Fruit fly (Drosophila melanogaster) whole organism, embryonic: Measurements from ENCODE around the gene Mur2B.

Source experiments
- B-H2 ChIP-seq: fragments of 200-800 bp; sonication (Bioruptor generic); optimal IDR thresholded peaks from 2 replicates; lab custom pipeline; 2018; ENCODE audit warnings: missing biosample characterization, mild to moderate bottlenecking, missing genetic modification characterization
- BEAF-32 ChIP-seq: fragments of 200-800 bp; sonication (Bioruptor generic); optimal IDR thresholded peaks from 3 replicates; lab custom pipeline; 2017; ENCODE audit warnings: missing biosample characterization, missing genetic modification characterization, mild to moderate bottlenecking, moderate library complexity, missing genetic modification reagents
- CG10543 ChIP-seq: fragments of 200-800 bp; sonication (Bioruptor generic); optimal IDR thresholded peaks from 3 replicates; lab custom pipeline; 2017; ENCODE audit warnings: missing biosample characterization, mild to moderate bottlenecking, missing genetic modification characterization, moderate library complexity
- CG11398 ChIP-seq: fragments of 200-800 bp; sonication (Bioruptor generic); optimal IDR thresholded peaks from 2 replicates; lab custom pipeline; 2016; ENCODE audit warnings: missing biosample characterization, missing genetic modification characterization
- CG12219 ChIP-seq: fragments of 200-800 bp; sonication (Bioruptor generic); optimal IDR thresholded peaks from 3 replicates; lab custom pipeline; 2018; ENCODE audit warnings: missing biosample characterization, mild to moderate bottlenecking, missing genetic modification characterization
- CG13123 ChIP-seq: fragments of 200-800 bp; sonication (Bioruptor generic); optimal IDR thresholded peaks from 2 replicates; lab custom pipeline; 2016; ENCODE audit warnings: missing biosample characterization, missing genetic modification characterization
- CG13424 ChIP-seq: fragments of 200-800 bp; sonication (Bioruptor generic); optimal IDR thresholded peaks from 2 replicates; lab custom pipeline; 2019; ENCODE audit warnings: missing biosample characterization, mild to moderate bottlenecking, missing genetic modification characterization, moderate library complexity
- CG16815 ChIP-seq: fragments of 200-800 bp; sonication (Bioruptor generic); optimal IDR thresholded peaks from 3 replicates; lab custom pipeline; 2017; ENCODE audit warnings: missing biosample characterization, mild to moderate bottlenecking, missing genetic modification characterization
- CG17328 ChIP-seq: fragments of 200-800 bp; sonication (Bioruptor generic); IDR thresholded peaks from 2 replicates; pipeline ENCODE4 v1.3.6; 2022; ENCODE audit warnings: missing biosample characterization, missing genetic modification characterization
- CG17612 ChIP-seq: fragments of 200-800 bp; sonication (Bioruptor generic); IDR thresholded peaks from 2 replicates; pipeline ENCODE4 v1.3.6; 2022; ENCODE audit warnings: missing biosample characterization, missing genetic modification characterization
- CG18476 ChIP-seq: fragments of 200-800 bp; sonication (Bioruptor generic); optimal IDR thresholded peaks from 2 replicates; lab custom pipeline; 2016; ENCODE audit warnings: missing biosample characterization, mild to moderate bottlenecking, missing genetic modification characterization
- CG18619 ChIP-seq: fragments of 200-800 bp; sonication (Bioruptor generic); optimal IDR thresholded peaks from 3 replicates; lab custom pipeline; 2017; ENCODE audit warnings: missing biosample characterization, mild to moderate bottlenecking, missing genetic modification characterization
- CG3163 ChIP-seq: fragments of 200-800 bp; sonication (Bioruptor generic); optimal IDR thresholded peaks from 3 replicates; lab custom pipeline; 2016; ENCODE audit warnings: missing biosample characterization, missing genetic modification characterization
- CG32772 ChIP-seq: fragments of 200-800 bp; sonication (Bioruptor generic); IDR thresholded peaks from 2 replicates; pipeline ENCODE4 v1.3.6; 2022; ENCODE audit warnings: missing biosample characterization, missing genetic modification characterization
- CG34376 ChIP-seq: fragments of 200-800 bp; sonication (Bioruptor generic); optimal IDR thresholded peaks from 2 replicates; lab custom pipeline; 2018; ENCODE audit warnings: missing biosample characterization, mild to moderate bottlenecking, missing genetic modification characterization
- CG6654 ChIP-seq: fragments of 200-800 bp; sonication (Bioruptor generic); optimal IDR thresholded peaks from 2 replicates; lab custom pipeline; 2017; ENCODE audit warnings: missing biosample characterization, mild to moderate bottlenecking, missing genetic modification characterization
- CG7987 ChIP-seq: fragments of 200-800 bp; sonication (Bioruptor generic); optimal IDR thresholded peaks from 2 replicates; lab custom pipeline; 2018; ENCODE audit warnings: missing biosample characterization, mild to moderate bottlenecking, missing genetic modification characterization, moderate library complexity
- CG8281 ChIP-seq: fragments of 200-800 bp; sonication (Bioruptor generic); optimal IDR thresholded peaks from 2 replicates; lab custom pipeline; 2018; ENCODE audit warnings: missing biosample characterization, mild to moderate bottlenecking, missing genetic modification characterization, moderate library complexity
- CG8924 ChIP-seq: fragments of 200-800 bp; optimal IDR thresholded peaks from 3 replicates; lab custom pipeline; 2019; ENCODE audit warnings: missing biosample characterization, mild to moderate bottlenecking, missing genetic modification characterization, moderate library complexity
- CG9437 ChIP-seq: fragments of 200-800 bp; sonication (Bioruptor generic); optimal IDR thresholded peaks from 2 replicates; lab custom pipeline; 2018; ENCODE audit warnings: missing biosample characterization, mild to moderate bottlenecking, missing genetic modification characterization
- Camta ChIP-seq: fragments of 200-800 bp; sonication (Bioruptor generic); optimal IDR thresholded peaks from 2 replicates; lab custom pipeline; 2016; ENCODE audit warnings: missing biosample characterization, missing genetic modification characterization
- Ets65A ChIP-seq: fragments of 200-800 bp; sonication (Bioruptor generic); peaks from one replicate; lab custom pipeline; 2016; ENCODE audit warnings: missing biosample characterization, missing genetic modification characterization
- Gsc ChIP-seq: fragments of 200-800 bp; sonication (Bioruptor generic); IDR thresholded peaks from 2 replicates; pipeline ENCODE4 v1.3.6; 2022; ENCODE audit warnings: missing biosample characterization, missing genetic modification characterization
- HLH54F ChIP-seq: fragments of 200-800 bp; sonication (Bioruptor generic); optimal IDR thresholded peaks from 3 replicates; lab custom pipeline; 2016; ENCODE audit warnings: missing biosample characterization, missing genetic modification characterization
- Hand ChIP-seq: fragments of 200-800 bp; sonication (Bioruptor generic); optimal IDR thresholded peaks from 2 replicates; lab custom pipeline; 2017; ENCODE audit warnings: mild to moderate bottlenecking, missing biosample characterization, missing genetic modification reagents, missing genetic modification characterization
- Hr39 ChIP-seq: fragments of >200 bp; optimal IDR thresholded peaks from 2 replicates; lab custom pipeline; 2017
- Jarid2 ChIP-seq: fragments of 200-800 bp; sonication (Bioruptor generic); optimal IDR thresholded peaks from 3 replicates; lab custom pipeline; 2017; ENCODE audit warnings: mild to moderate bottlenecking, missing biosample characterization, missing genetic modification reagents, missing genetic modification characterization
- Kr ChIP-seq: fragments of 200-800 bp; sonication (Bioruptor generic); optimal IDR thresholded peaks from 2 replicates; lab custom pipeline; 2017; ENCODE audit warnings: missing biosample characterization, mild to moderate bottlenecking, missing genetic modification characterization
- Meics ChIP-seq: fragments of 200-800 bp; sonication (Bioruptor generic); optimal IDR thresholded peaks from 2 replicates; lab custom pipeline; 2017; ENCODE audit warnings: missing biosample characterization, mild to moderate bottlenecking, missing genetic modification characterization
- Myb ChIP-seq: fragments of 200-800 bp; sonication (Bioruptor generic); optimal IDR thresholded peaks from 2 replicates; lab custom pipeline; 2016; ENCODE audit warnings: missing biosample characterization, missing genetic modification characterization
- Optix ChIP-seq: fragments of 200-800 bp; sonication (Bioruptor generic); IDR thresholded peaks from 3 replicates; pipeline ENCODE4 v1.3.6; 2022; ENCODE audit warnings: missing biosample characterization, missing genetic modification characterization
- Ssrp ChIP-seq: fragments of 200-800 bp; sonication (Bioruptor generic); optimal IDR thresholded peaks from 2 replicates; lab custom pipeline; 2018; ENCODE audit warnings: missing biosample characterization, mild to moderate bottlenecking, missing genetic modification characterization, moderate library complexity
- Taf1 ChIP-seq: fragments of 200-800 bp; sonication (Bioruptor generic); IDR thresholded peaks from 2 replicates; pipeline ENCODE4 v1.3.6; 2022; ENCODE audit warnings: missing biosample characterization, missing genetic modification characterization
- YL-1 ChIP-seq: fragments of 200-800 bp; sonication (Bioruptor generic); optimal IDR thresholded peaks from 3 replicates; lab custom pipeline; 2017; ENCODE audit warnings: missing biosample characterization, mild to moderate bottlenecking, missing genetic modification characterization
- ash1 ChIP-seq: fragments of 200-800 bp; sonication (Bioruptor generic); optimal IDR thresholded peaks from 2 replicates; lab custom pipeline; 2018; ENCODE audit warnings: missing biosample characterization, mild to moderate bottlenecking, missing genetic modification characterization
- az2 ChIP-seq: fragments of 200-800 bp; sonication (Bioruptor generic); optimal IDR thresholded peaks from 3 replicates; lab custom pipeline; 2016; ENCODE audit warnings: missing biosample characterization, missing genetic modification characterization
- da ChIP-seq: fragments of 200-800 bp; sonication (Bioruptor generic); optimal IDR thresholded peaks from 2 replicates; lab custom pipeline; 2016; ENCODE audit warnings: missing biosample characterization, missing genetic modification characterization
- fd102C ChIP-seq: fragments of 200-800 bp; sonication (Bioruptor generic); optimal IDR thresholded peaks from 2 replicates; lab custom pipeline; 2018; ENCODE audit warnings: missing biosample characterization, mild to moderate bottlenecking, missing genetic modification characterization, moderate library complexity
- gfzf ChIP-seq: fragments of 200-800 bp; sonication (Bioruptor generic); optimal IDR thresholded peaks from 2 replicates; lab custom pipeline; 2016; ENCODE audit warnings: missing biosample characterization, mild to moderate bottlenecking, missing genetic modification characterization, moderate library complexity
- grau ChIP-seq: fragments of 200-800 bp; optimal IDR thresholded peaks from 3 replicates; lab custom pipeline; 2019; ENCODE audit warnings: missing biosample characterization, mild to moderate bottlenecking, missing genetic modification characterization, moderate library complexity
- h ChIP-seq: fragments of >200 bp; optimal IDR thresholded peaks from 2 replicates; lab custom pipeline; 2017
- klu ChIP-seq: fragments of 200-800 bp; sonication (Bioruptor generic); IDR thresholded peaks from 2 replicates; pipeline ENCODE4 v1.3.6; 2022; ENCODE audit warnings: missing biosample characterization, missing genetic modification characterization
- mld ChIP-seq: fragments of 200-800 bp; sonication (Bioruptor generic); IDR thresholded peaks from 3 replicates; pipeline ENCODE4 v1.3.6; 2022; ENCODE audit warnings: missing biosample characterization, missing genetic modification characterization; ENCODE audit not compliant: partially characterized antibody
- nau ChIP-seq: fragments of 200-800 bp; sonication (Bioruptor generic); optimal IDR thresholded peaks from 3 replicates; lab custom pipeline; 2017; ENCODE audit warnings: missing biosample characterization, mild to moderate bottlenecking, missing genetic modification characterization, missing genetic modification reagents
- otp ChIP-seq: fragments of 200-800 bp; sonication (Bioruptor generic); IDR thresholded peaks from 3 replicates; pipeline ENCODE4, ENCODE4 v1.3.6; 2022; ENCODE audit warnings: missing biosample characterization, missing genetic modification characterization
- p53 ChIP-seq: fragments of 200-800 bp; sonication (Bioruptor generic); optimal IDR thresholded peaks from 2 replicates; lab custom pipeline; 2016; ENCODE audit warnings: missing biosample characterization, missing genetic modification characterization
- tin ChIP-seq: fragments of 200-800 bp; sonication (Bioruptor generic); optimal IDR thresholded peaks from 3 replicates; lab custom pipeline; 2016; ENCODE audit warnings: missing biosample characterization, missing genetic modification characterization
- tll ChIP-seq, 2 experiments: fragments of 200-800 bp in 1 of 2; fragments of >200 bp in 1 of 2; sonication (Bioruptor generic) in 1 of 2; optimal IDR thresholded peaks; 2 replicates each; lab custom pipeline; 2017 to 2019; ENCODE audit warnings: missing biosample characterization in 2 of 2, missing genetic modification characterization in 2 of 2, mild to moderate bottlenecking in 1 of 2, moderate library complexity in 1 of 2
- toy ChIP-seq: fragments of 200-800 bp; sonication (Bioruptor generic); IDR thresholded peaks from 2 replicates; pipeline ENCODE4 v1.3.6; 2022; ENCODE audit warnings: missing biosample characterization, missing genetic modification characterization
- trh ChIP-seq: fragments of 200-800 bp; sonication (Bioruptor generic); optimal IDR thresholded peaks from 2 replicates; lab custom pipeline; 2016; ENCODE audit warnings: missing biosample characterization, missing genetic modification characterization
- usp ChIP-seq: fragments of >200 bp; optimal IDR thresholded peaks from 2 replicates; lab custom pipeline; 2017; ENCODE audit warnings: missing biosample characterization, missing genetic modification characterization

Gene Mur2B

dm6 chrX:1664836-1665235, 3.8 kb downstream of the Mur2B start, which contains the start of gene dor (continued):
- TF ChIP-seq Meics (GFP tag; lab: Kevin White, UChicago) (no peak), Camta (GFP tag; lab: Kevin White, UChicago) (no peak), CG16815 (no peak), nau (GFP tag; lab: Kevin White, UChicago) (no peak), da (GFP tag; lab: Kevin White, UChicago) (no peak), CG12219 (GFP tag; lab: Kevin White, UChicago) (no peak), CG6654 (no peak), tll (GFP tag; optimal IDR thresholded peaks at IDR 0.05; lab: Kevin White, UChicago) (no peak), otp (GFP tag; lab: Robert Waterston, UW) (no peak), CG18619 (GFP tag; lab: Kevin White, UChicago) (no peak), toy (no peak), tin (no peak), CG10543 (GFP tag; lab: Kevin White, UChicago) (no peak), CG8281 (tag; lab: Kevin White, UChicago) (no peak), CG3163 (GFP tag; lab: Kevin White, UChicago) (no peak), Taf1 (GFP tag; lab: Robert Waterston, UW) (no peak), CG11398 (GFP tag; lab: Kevin White, UChicago) (no peak), Jarid2 (GFP tag; lab: Kevin White, UChicago) (no peak), Hand (GFP tag; lab: Kevin White, UChicago) (no peak), YL-1 (GFP tag; lab: Kevin White, UChicago) (peak; percentile 42), trh (no peak), Ssrp (tag; lab: Kevin White, UChicago) (no peak), CG7987 (GFP tag; lab: Kevin White, UChicago) (no peak), Optix (GFP tag; lab: Robert Waterston, UW) (no peak), h (lab: Kevin White, UChicago) (no peak), fd102C (GFP tag; lab: Kevin White, UChicago) (no peak), Gsc (GFP tag; lab: Robert Waterston, UW) (no peak), Myb (GFP tag; lab: Kevin White, UChicago) (peak; percentile 94), CG34376 (GFP tag; lab: Kevin White, UChicago) (no peak), az2 (no peak), CG17328 (no peak), grau (no peak), p53 (GFP tag; lab: Kevin White, UChicago) (no peak), CG32772 (GFP tag; lab: Robert Waterston, UW) (no peak), mld (GFP tag; lab: Robert Waterston, UW) (peak; percentile 77; the same call in 2 of the 3 replicates), CG17612 (no peak), Kr (GFP tag; lab: Kevin White, UChicago) (no peak), gfzf (GFP tag; lab: Kevin White, UChicago) (no peak), ash1 (GFP tag; lab: Kevin White, UChicago) (no peak), CG13424 (tag; lab: Kevin White, UChicago) (no peak), BEAF-32 (peak; percentile 77), B-H2 (GFP tag; lab: Kevin White, UChicago) (no peak), Ets65A (GFP tag; lab: Kevin White, UChicago) (no peak), CG8924 (tag; lab: Kevin White, UChicago) (no peak), CG18476 (GFP tag; lab: Kevin White, UChicago) (no peak), CG13123 (GFP tag; lab: Kevin White, UChicago) (no peak), usp (GFP tag; lab: Kevin White, UChicago) (no peak), HLH54F (no peak), Hr39 (lab: Kevin White, UChicago) (no peak), klu (no peak), CG9437 (no peak)
